Worm (Caenorhabditis elegans): ENCODE measurements around the gene msi-1.
A peak's percentile ranks its signal among the peaks of the same experiment; 100 is the strongest.

The msi-1 gene

ce11 chrIII:4015382-4015986 lies 39.3 kb upstream of the msi-1 start:
- TF ChIP-seq sea-2 (GFP tag; optimal IDR thresholded peaks at IDR 0.05), result no peak
- TF ChIP-seq ceh-28 (tag; optimal IDR thresholded peaks at IDR 0.05), result peak; percentile 40
- no peak for TF ChIP-seq fkh-10 (GFP tag; optimal IDR thresholded peaks at IDR 0.05)
- no peak for TF ChIP-seq nhr-25 (tag; optimal IDR thresholded peaks at IDR 0.05)
- no peak for TF ChIP-seq elt-1 (tag; optimal IDR thresholded peaks at IDR 0.05)
- no peak for TF ChIP-seq eor-1 (tag; optimal IDR thresholded peaks at IDR 0.05)
- TF ChIP-seq nfya-1 (tag; optimal IDR thresholded peaks at IDR 0.05; ENCODE audit: insufficient read depth), result no peak
- no peak for TF ChIP-seq hmg-11 (tag; optimal IDR thresholded peaks at IDR 0.05)
- TF ChIP-seq lin-15B (tag; optimal IDR thresholded peaks at IDR 0.05), result no peak
- TF ChIP-seq nhr-28 (tag; optimal IDR thresholded peaks at IDR 0.05), result no peak
- no peak for TF ChIP-seq skn-1 (tag; optimal IDR thresholded peaks at IDR 0.05)
- no peak for TF ChIP-seq ceh-9 (tag; optimal IDR thresholded peaks at IDR 0.05)
- TF ChIP-seq fkh-2 (tag; optimal IDR thresholded peaks at IDR 0.05), result no peak
- TF ChIP-seq fos-1 (tag; optimal IDR thresholded peaks at IDR 0.05), result no peak
- no peak for TF ChIP-seq pqm-1 (tag; optimal IDR thresholded peaks at IDR 0.05)
- no peak for TF ChIP-seq mdl-1 (tag; optimal IDR thresholded peaks at IDR 0.05)
- TF ChIP-seq ceh-16 (tag; optimal IDR thresholded peaks at IDR 0.05), result no peak
- TF ChIP-seq nhr-67 (tag; optimal IDR thresholded peaks at IDR 0.05), result no peak
- TF ChIP-seq nhr-12 (tag; optimal IDR thresholded peaks at IDR 0.05), result no peak
- TF ChIP-seq nhr-76 (tag; optimal IDR thresholded peaks at IDR 0.05), result no peak
- TF ChIP-seq unc-62 (GFP tag; optimal IDR thresholded peaks at IDR 0.05), result no peak
- TF ChIP-seq nhr-11 (tag; optimal IDR thresholded peaks at IDR 0.05), result no peak
- no peak for TF ChIP-seq mml-1 (tag; optimal IDR thresholded peaks at IDR 0.05)
- TF ChIP-seq nhr-77 (tag; optimal IDR thresholded peaks at IDR 0.05), result no peak
- peak; percentile 52 for TF ChIP-seq nhr-43 (tag; optimal IDR thresholded peaks at IDR 0.05; ENCODE audit: poor library complexity, severe bottlenecking)
- TF ChIP-seq lsy-12 (tag; optimal IDR thresholded peaks at IDR 0.05), result peak; percentile 26
- TF ChIP-seq elt-3 (tag; optimal IDR thresholded peaks at IDR 0.05), result no peak
- no peak for TF ChIP-seq zag-1 (tag; optimal IDR thresholded peaks at IDR 0.05)
- TF ChIP-seq elt-2 (tag; optimal IDR thresholded peaks at IDR 0.05), result peak; percentile 7
- TF ChIP-seq daf-12 (tag; optimal IDR thresholded peaks at IDR 0.05), result no peak
- no peak for TF ChIP-seq unc-39 (tag; optimal IDR thresholded peaks at IDR 0.05)
- TF ChIP-seq egl-27 (tag; optimal IDR thresholded peaks at IDR 0.05), result peak; percentile 10
- no peak for TF ChIP-seq ztf-11 (tag; optimal IDR thresholded peaks at IDR 0.05)
- no peak for TF ChIP-seq R02D3.7 (tag; optimal IDR thresholded peaks at IDR 0.05)
- no peak for TF ChIP-seq egl-5 (tag; optimal IDR thresholded peaks at IDR 0.05)
- no peak for TF ChIP-seq lin-39 (tag; optimal IDR thresholded peaks at IDR 0.05)
- peak; percentile 72 for TF ChIP-seq ama-1 (optimal IDR thresholded peaks at IDR 0.05)
- TF ChIP-seq snpc-4 (tag; optimal IDR thresholded peaks at IDR 0.05), result no peak
- peak; percentile 57 for TF ChIP-seq ztf-4 (tag; optimal IDR thresholded peaks at IDR 0.05)
- TF ChIP-seq nhr-23 (tag; optimal IDR thresholded peaks at IDR 0.05), result peak; percentile 57
- TF ChIP-seq aly-2 (tag; optimal IDR thresholded peaks at IDR 0.05), result peak; percentile 90
- no peak for TF ChIP-seq ZK546.5 (tag; optimal IDR thresholded peaks at IDR 0.05)
- peak; percentile 33 for TF ChIP-seq ceh-82 (tag; optimal IDR thresholded peaks at IDR 0.05)
- peak; percentile 60 for TF ChIP-seq pha-4 (tag; optimal IDR thresholded peaks at IDR 0.05)
- TF ChIP-seq jun-1 (tag; optimal IDR thresholded peaks at IDR 0.05), result peak; percentile 48
- no peak for TF ChIP-seq nhr-237 (tag; optimal IDR thresholded peaks at IDR 0.05)
- TF ChIP-seq tbx-2 (tag; optimal IDR thresholded peaks at IDR 0.05), result peak; percentile 17

Measured in whole organism, L3 larva.